Fruit fly (Drosophila melanogaster) whole organism, prepupa: Measurements from ENCODE around the gene Rph.

ENCODE experiments used
- Blimp-1 ChIP-seq: fragments of 200-800 bp; sonication (Bioruptor generic); optimal IDR thresholded peaks from 3 replicates; lab custom pipeline; 2017; ENCODE audit warnings: missing biosample characterization, missing genetic modification characterization, mild to moderate bottlenecking, moderate library complexity, missing genetic modification reagents
- CG10631 ChIP-seq: fragments of 200-800 bp; sonication (Bioruptor generic); optimal IDR thresholded peaks from 2 replicates; lab custom pipeline; 2016; ENCODE audit warnings: missing biosample characterization, missing genetic modification characterization
- CG10669 ChIP-seq: fragments of 200-800 bp; sonication (Bioruptor generic); optimal IDR thresholded peaks from 3 replicates; lab custom pipeline; 2018; ENCODE audit warnings: missing biosample characterization, mild to moderate bottlenecking, missing genetic modification characterization, moderate library complexity
- CG11294 ChIP-seq: fragments of 200-800 bp; sonication (Bioruptor generic); IDR thresholded peaks from 2 replicates; pipeline ENCODE4 v1.3.6; 2022; ENCODE audit warnings: missing biosample characterization, missing genetic modification characterization
- CG15336 ChIP-seq: fragments of 200-800 bp; sonication (Bioruptor generic); IDR thresholded peaks from 2 replicates; pipeline ENCODE4 v1.3.6; 2022; ENCODE audit warnings: missing biosample characterization, missing genetic modification characterization
- CG1621 ChIP-seq: fragments of 200-800 bp; sonication (Bioruptor generic); optimal IDR thresholded peaks from 3 replicates; lab custom pipeline; 2018; ENCODE audit warnings: missing biosample characterization, mild to moderate bottlenecking, missing genetic modification characterization
- CG16779 ChIP-seq: fragments of 200-800 bp; sonication (Bioruptor generic); optimal IDR thresholded peaks from 3 replicates; lab custom pipeline; 2017; ENCODE audit warnings: missing biosample characterization, mild to moderate bottlenecking, missing genetic modification characterization
- CG3032 ChIP-seq: fragments of 200-800 bp; optimal IDR thresholded peaks from 2 replicates; lab custom pipeline; 2019; ENCODE audit warnings: missing biosample characterization, mild to moderate bottlenecking, missing genetic modification characterization, moderate library complexity
- CG31627 ChIP-seq: fragments of 200-800 bp; sonication (Bioruptor generic); optimal IDR thresholded peaks from 3 replicates; lab custom pipeline; 2016; ENCODE audit warnings: missing biosample characterization, missing genetic modification characterization
- CG32006 ChIP-seq: fragments of 200-800 bp; sonication (Bioruptor generic); optimal IDR thresholded peaks from 3 replicates; lab custom pipeline; 2017; ENCODE audit warnings: missing biosample characterization, mild to moderate bottlenecking, missing genetic modification characterization
- CG34406 ChIP-seq: fragments of 200-800 bp; sonication (Bioruptor generic); optimal IDR thresholded peaks from 3 replicates; lab custom pipeline; 2016; ENCODE audit warnings: missing biosample characterization, missing genetic modification characterization
- CG3919 ChIP-seq: fragments of 200-800 bp; sonication (Bioruptor generic); optimal IDR thresholded peaks from 3 replicates; lab custom pipeline; 2016; ENCODE audit warnings: missing biosample characterization, missing genetic modification characterization
- CG4318 ChIP-seq: fragments of 200-800 bp; sonication (Bioruptor generic); optimal IDR thresholded peaks from 3 replicates; lab custom pipeline; 2017; ENCODE audit warnings: missing biosample characterization, mild to moderate bottlenecking, missing genetic modification characterization
- CG6163 ChIP-seq: fragments of 200-800 bp; sonication (Bioruptor generic); IDR thresholded peaks from 3 replicates; pipeline ENCODE4 v1.3.6; 2022; ENCODE audit warnings: missing biosample characterization, missing genetic modification characterization
- CG6276 ChIP-seq: fragments of 200-800 bp; sonication (Bioruptor generic); optimal IDR thresholded peaks from 2 replicates; lab custom pipeline; 2017; ENCODE audit warnings: missing biosample characterization, mild to moderate bottlenecking, missing genetic modification characterization
- CG6792 ChIP-seq: fragments of 200-800 bp; sonication (Bioruptor generic); optimal IDR thresholded peaks from 3 replicates; lab custom pipeline; 2016; ENCODE audit warnings: missing biosample characterization, missing genetic modification characterization
- CG6854 ChIP-seq: fragments of 200-800 bp; sonication (Bioruptor generic); optimal IDR thresholded peaks from 2 replicates; lab custom pipeline; 2017; ENCODE audit warnings: missing biosample characterization, mild to moderate bottlenecking, missing genetic modification characterization
- CG7368 ChIP-seq: fragments of 200-800 bp; sonication (Bioruptor generic); optimal IDR thresholded peaks from 3 replicates; lab custom pipeline; 2016; ENCODE audit warnings: missing biosample characterization, missing genetic modification characterization
- CG8119 ChIP-seq: fragments of 200-800 bp; sonication (Bioruptor generic); IDR thresholded peaks from 3 replicates; pipeline ENCODE4 v1.3.6; 2022; ENCODE audit warnings: missing biosample characterization, missing genetic modification characterization
- CG8319 ChIP-seq: fragments of 200-800 bp; sonication (Bioruptor generic); optimal IDR thresholded peaks from 3 replicates; lab custom pipeline; 2016; ENCODE audit warnings: missing biosample characterization, missing genetic modification characterization
- CG8632 ChIP-seq: fragments of 200-800 bp; sonication (Bioruptor generic); optimal IDR thresholded peaks from 3 replicates; lab custom pipeline; 2016; ENCODE audit warnings: missing biosample characterization, missing genetic modification characterization
- Eip75B ChIP-seq: fragments of 200-800 bp; sonication (Bioruptor generic); optimal IDR thresholded peaks from 3 replicates; lab custom pipeline; 2016; ENCODE audit warnings: missing biosample characterization, missing genetic modification characterization
- Eip78C ChIP-seq: fragments of 200-800 bp; sonication (Bioruptor generic); peaks from one replicate; lab custom pipeline; 2016; ENCODE audit warnings: missing biosample characterization, missing genetic modification characterization
- Ets21C ChIP-seq: fragments of 200-800 bp; sonication (Bioruptor generic); optimal IDR thresholded peaks from 3 replicates; lab custom pipeline; 2016; ENCODE audit warnings: missing biosample characterization, missing genetic modification characterization
- Gug ChIP-seq: fragments of 200-800 bp; sonication (Bioruptor generic); IDR thresholded peaks from 2 replicates; pipeline ENCODE4 v1.3.6; 2022; ENCODE audit warnings: missing biosample characterization, missing genetic modification characterization
- Hr38 ChIP-seq: sonication (Bioruptor generic); optimal IDR thresholded peaks from 2 replicates; lab custom pipeline; 2016; ENCODE audit warnings: missing biosample characterization, missing genetic modification characterization
- Lpt ChIP-seq: fragments of 200-800 bp; sonication (Bioruptor generic); optimal IDR thresholded peaks from 3 replicates; lab custom pipeline; 2016; ENCODE audit warnings: missing biosample characterization, missing genetic modification characterization
- Met ChIP-seq: fragments of 200-800 bp; sonication (Bioruptor generic); optimal IDR thresholded peaks from 3 replicates; lab custom pipeline; 2016; ENCODE audit warnings: missing biosample characterization, missing genetic modification characterization
- OdsH ChIP-seq: fragments of 200-800 bp; sonication (Bioruptor generic); optimal IDR thresholded peaks from 3 replicates; lab custom pipeline; 2016; ENCODE audit warnings: missing biosample characterization, missing genetic modification characterization
- Smox ChIP-seq: fragments of 200-800 bp; sonication (Bioruptor generic); optimal IDR thresholded peaks from 3 replicates; lab custom pipeline; 2016; ENCODE audit warnings: missing biosample characterization, missing genetic modification characterization
- Sox102F ChIP-seq: fragments of 200-800 bp; sonication (Bioruptor generic); optimal IDR thresholded peaks from 2 replicates; lab custom pipeline; 2016; ENCODE audit warnings: missing biosample characterization, mild to moderate bottlenecking, missing genetic modification characterization
- Sox14 ChIP-seq: fragments of 200-800 bp; sonication (Bioruptor generic); optimal IDR thresholded peaks from 3 replicates; lab custom pipeline; 2016; ENCODE audit warnings: missing biosample characterization, missing genetic modification characterization
- Sox15 ChIP-seq: fragments of 200-800 bp; sonication (Bioruptor generic); optimal IDR thresholded peaks from 3 replicates; lab custom pipeline; 2016; ENCODE audit warnings: missing biosample characterization, missing genetic modification characterization
- acj6 ChIP-seq: fragments of 200-800 bp; sonication (Bioruptor generic); optimal IDR thresholded peaks from 3 replicates; lab custom pipeline; 2016; ENCODE audit warnings: missing biosample characterization, missing genetic modification characterization
- cyc ChIP-seq: fragments of 200-800 bp; sonication (Bioruptor generic); optimal IDR thresholded peaks from 3 replicates; lab custom pipeline; 2016; ENCODE audit warnings: missing biosample characterization, missing genetic modification characterization
- dac ChIP-seq: fragments of 200-800 bp; sonication (Bioruptor generic); optimal IDR thresholded peaks from 2 replicates; lab custom pipeline; 2017; ENCODE audit warnings: missing biosample characterization, mild to moderate bottlenecking, missing genetic modification characterization
- dsx ChIP-seq: fragments of 200-800 bp; optimal IDR thresholded peaks from 3 replicates; lab custom pipeline; 2019; ENCODE audit warnings: missing biosample characterization, mild to moderate bottlenecking, missing genetic modification characterization, moderate library complexity; ENCODE audit not compliant: poor library complexity, severe bottlenecking
- eg ChIP-seq: fragments of 200-800 bp; sonication (Bioruptor generic); IDR thresholded peaks from 3 replicates; pipeline ENCODE4 v1.3.6; 2022; ENCODE audit warnings: missing biosample characterization, missing genetic modification characterization
- esn ChIP-seq: fragments of 200-800 bp; sonication (Bioruptor generic); optimal IDR thresholded peaks from 2 replicates; lab custom pipeline; 2016; ENCODE audit warnings: missing biosample characterization, mild to moderate bottlenecking, missing genetic modification characterization, moderate library complexity
- fd59A ChIP-seq: fragments of 200-800 bp; sonication (Bioruptor generic); optimal IDR thresholded peaks from 2 replicates; lab custom pipeline; 2017; ENCODE audit warnings: missing biosample characterization, mild to moderate bottlenecking, missing genetic modification characterization, missing genetic modification reagents
- fd85E ChIP-seq: fragments of 200-800 bp; sonication (Bioruptor generic); optimal IDR thresholded peaks from 3 replicates; lab custom pipeline; 2016; ENCODE audit warnings: missing biosample characterization, missing genetic modification characterization
- fkh ChIP-seq: fragments of 200-800 bp; sonication (Bioruptor generic); optimal IDR thresholded peaks from 3 replicates; lab custom pipeline; 2017; ENCODE audit warnings: missing biosample characterization, mild to moderate bottlenecking, missing genetic modification characterization, moderate library complexity
- net ChIP-seq: fragments of 200-800 bp; sonication (Bioruptor generic); optimal IDR thresholded peaks from 3 replicates; lab custom pipeline; 2016; ENCODE audit warnings: missing biosample characterization, missing genetic modification characterization
- pdm3 ChIP-seq: fragments of 200-800 bp; sonication (Bioruptor generic); optimal IDR thresholded peaks from 3 replicates; lab custom pipeline; 2016; ENCODE audit warnings: missing biosample characterization, missing genetic modification characterization
- salr ChIP-seq, 2 experiments: fragments of 200-800 bp; sonication (Bioruptor generic); optimal IDR thresholded peaks; 3 replicates each; lab custom pipeline; 2016 to 2018; ENCODE audit warnings: missing biosample characterization in 2 of 2, missing genetic modification characterization in 2 of 2, mild to moderate bottlenecking in 1 of 2
- spab ChIP-seq: fragments of 200-800 bp; sonication (Bioruptor generic); optimal IDR thresholded peaks from 2 replicates; lab custom pipeline; 2017; ENCODE audit warnings: missing biosample characterization, mild to moderate bottlenecking, missing genetic modification characterization, missing genetic modification reagents
- ss ChIP-seq, 2 experiments: fragments of 200-800 bp; sonication (Bioruptor generic); optimal IDR thresholded peaks; 2 replicates in 1 of 2; 3 replicates in 1 of 2; lab custom pipeline; 2017 to 2018; ENCODE audit warnings: mild to moderate bottlenecking in 2 of 2, missing biosample characterization in 2 of 2, missing genetic modification characterization in 2 of 2, moderate library complexity in 1 of 2
- svp ChIP-seq: fragments of 200-800 bp; sonication (Bioruptor generic); peaks from one replicate; lab custom pipeline; 2016; ENCODE audit warnings: missing biosample characterization, missing genetic modification characterization

The Rph gene

dm6 chrX:10805651-10806191 is 48.3 kb upstream of the Rph start (continued):
- TF ChIP-seq CG1621 (tag; lab: Kevin White, UChicago) (peak; percentile 85), CG6854 (GFP tag; lab: Kevin White, UChicago) (peak; percentile 84), CG8119 (GFP tag; lab: Robert Waterston, UW) (peak; percentile 72), OdsH (GFP tag; lab: Kevin White, UChicago) (peak; percentile 27), Sox102F (peak; percentile 75), Met (GFP tag; lab: Kevin White, UChicago) (peak; percentile 70), CG6276 (GFP tag; lab: Kevin White, UChicago) (peak; percentile 76), acj6 (peak; percentile 2)

DNA sequence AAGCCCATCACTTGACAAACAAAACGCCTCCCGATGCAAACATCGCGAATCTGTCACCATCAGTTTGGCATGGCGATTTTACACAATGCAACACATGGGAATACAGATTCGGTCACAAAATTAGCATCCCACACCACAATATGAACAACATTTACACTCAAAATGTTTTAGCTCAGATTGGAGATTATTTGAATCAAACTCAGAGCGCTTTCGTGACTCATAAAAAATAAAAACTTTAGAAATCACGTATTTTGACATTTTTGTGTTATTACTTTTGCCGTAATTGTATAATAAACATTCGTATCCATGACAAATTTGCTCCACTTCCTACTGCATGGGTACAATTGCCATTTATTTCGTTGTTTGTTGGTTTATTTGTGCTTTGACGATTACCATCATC is 46.6 kb upstream of the Rph start:
- TF ChIP-seq Sox15 (GFP tag; lab: Kevin White, UChicago): no peak
- no peak for TF ChIP-seq fd59A (GFP tag; lab: Kevin White, UChicago)
- TF ChIP-seq CG34406 (GFP tag; lab: Kevin White, UChicago): no peak
- no peak for TF ChIP-seq CG4318 (GFP tag; lab: Kevin White, UChicago)
- no peak for TF ChIP-seq Blimp-1 (GFP tag; lab: Kevin White, UChicago)
- peak; percentile 0 for TF ChIP-seq CG10669 (GFP tag; lab: Kevin White, UChicago)
- peak; percentile 19 for TF ChIP-seq Smox (GFP tag; lab: Kevin White, UChicago)
- peak; percentile 30 for TF ChIP-seq cyc (GFP tag; lab: Kevin White, UChicago)
- peak; percentile 8 for TF ChIP-seq Sox102F
- no peak for TF ChIP-seq fkh
- peak; percentile 13 for TF ChIP-seq CG32006
- peak; percentile 51 for TF ChIP-seq Eip78C (GFP tag; lab: Kevin White, UChicago)
- no peak for TF ChIP-seq fd85E
- TF ChIP-seq net (GFP tag; lab: Kevin White, UChicago): peak; percentile 36
- TF ChIP-seq esn (GFP tag; lab: Kevin White, UChicago): peak; percentile 37
- no peak for TF ChIP-seq CG8632 (GFP tag; lab: Kevin White, UChicago)
- TF ChIP-seq spab: no peak
- no peak for TF ChIP-seq salr (GFP tag; optimal IDR thresholded peaks at IDR 0.05; lab: Kevin White, UChicago)
- no peak for TF ChIP-seq CG10631 (GFP tag; lab: Kevin White, UChicago)
- no peak for TF ChIP-seq CG3919 (GFP tag; lab: Kevin White, UChicago)
- no peak for TF ChIP-seq CG1621 (tag; lab: Kevin White, UChicago)
- peak; percentile 27 for TF ChIP-seq CG31627 (GFP tag; lab: Kevin White, UChicago)
- no peak for TF ChIP-seq Ets21C (GFP tag; lab: Kevin White, UChicago)
- peak; percentile 49; the same call in 1 of the 3 replicates for TF ChIP-seq eg
- peak; percentile 24 for TF ChIP-seq pdm3 (GFP tag; lab: Kevin White, UChicago)
- no peak for TF ChIP-seq CG6792 (GFP tag; lab: Kevin White, UChicago)
- TF ChIP-seq dac (GFP tag; lab: Kevin White, UChicago): no peak
- no peak for TF ChIP-seq Gug (GFP tag; lab: Robert Waterston, UW)
- TF ChIP-seq CG6854 (GFP tag; lab: Kevin White, UChicago): no peak
- no peak; the same call in 2 of the 3 replicates for TF ChIP-seq CG8119 (GFP tag; lab: Robert Waterston, UW)
- TF ChIP-seq Hr38 (GFP tag; lab: Kevin White, UChicago): no peak
- TF ChIP-seq CG6276 (GFP tag; lab: Kevin White, UChicago): no peak
- TF ChIP-seq Eip75B (GFP tag; lab: Kevin White, UChicago): no peak
- no peak for TF ChIP-seq Lpt (GFP tag; lab: Kevin White, UChicago)
- TF ChIP-seq Sox14 (GFP tag; lab: Kevin White, UChicago): peak; percentile 15
- TF ChIP-seq CG16779 (tag; lab: Kevin White, UChicago): no peak
- TF ChIP-seq acj6: peak; percentile 28
- TF ChIP-seq svp: peak; percentile 65
- TF ChIP-seq CG3032: no peak
- no peak for TF ChIP-seq CG8319 (GFP tag; lab: Kevin White, UChicago)
- no peak for TF ChIP-seq CG11294 (GFP tag; lab: Robert Waterston, UW)
- peak; percentile 47 for TF ChIP-seq CG15336 (GFP tag; lab: Robert Waterston, UW)
- no peak for TF ChIP-seq dsx (GFP tag; lab: Kevin White, UChicago)
- peak; percentile 35 for TF ChIP-seq Met (GFP tag; lab: Kevin White, UChicago)
- TF ChIP-seq CG6163 (GFP tag; lab: Robert Waterston, UW): peak; percentile 64; the same call in 2 of the 3 replicates
- TF ChIP-seq ss (GFP tag; optimal IDR thresholded peaks at IDR 0.05; lab: Kevin White, UChicago): no peak
- peak; percentile 5 for TF ChIP-seq OdsH (GFP tag; lab: Kevin White, UChicago)
- no peak for TF ChIP-seq CG7368 (GFP tag; lab: Kevin White, UChicago)
